Fruit fly (Drosophila melanogaster) Kc167 (cell line): ENCODE measurements around the gene TyrR.

Source experiments
- Myc ChIP-seq: fragments of >200 bp; optimal IDR thresholded peaks from 2 replicates; lab custom pipeline; 2017; ENCODE audit warnings: missing external identifiers
- h ChIP-seq: fragments of >200 bp; optimal IDR thresholded peaks from 3 replicates; lab custom pipeline; 2018; ENCODE audit warnings: missing external identifiers
- ttk ChIP-seq: sonication (Bioruptor generic); optimal IDR thresholded peaks from 2 replicates; lab custom pipeline; 2017; ENCODE audit warnings: missing external identifiers

DNA sequence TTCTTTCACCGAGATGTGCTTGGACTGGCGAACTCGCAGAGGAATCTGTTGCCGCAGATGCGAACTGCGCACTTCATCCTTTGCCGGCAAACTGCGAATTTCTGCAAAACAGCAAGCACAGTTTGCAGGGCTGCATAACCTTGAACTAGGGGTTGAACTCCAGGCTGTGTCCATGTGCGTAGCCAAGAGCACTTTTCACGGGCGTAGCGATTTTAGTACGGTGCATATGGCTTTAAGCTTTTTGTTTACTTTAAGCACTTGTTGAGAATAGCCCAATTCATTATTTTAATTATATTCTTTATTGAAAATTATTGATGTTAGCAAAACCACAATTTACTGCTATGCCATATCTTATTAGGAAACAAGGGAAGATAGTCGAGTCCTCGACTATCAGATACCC lies 38.3 kb upstream of the TyrR start, which contains the start of gene CG17803:
- no peak for TF ChIP-seq h (lab: Kevin White, UChicago)
- no peak for TF ChIP-seq ttk (lab: Kevin White, UChicago)
- no peak for TF ChIP-seq Myc (lab: Kevin White, UChicago)
